Fruit fly (Drosophila melanogaster) whole organism, embryonic: ENCODE data around the gene Rpt4.

Experiments
- Abd-B ChIP-seq: fragments of 200-800 bp; sonication (Bioruptor generic); optimal IDR thresholded peaks from 2 replicates; lab custom pipeline; 2018; ENCODE audit warnings: missing biosample characterization, mild to moderate bottlenecking, missing genetic modification characterization, moderate library complexity
- Atf3 ChIP-seq: fragments of 200-800 bp; sonication (Bioruptor generic); optimal IDR thresholded peaks from 3 replicates; lab custom pipeline; 2016; ENCODE audit warnings: missing biosample characterization, missing genetic modification characterization
- CG10147 ChIP-seq: fragments of 200-800 bp; sonication (Bioruptor generic); optimal IDR thresholded peaks from 2 replicates; lab custom pipeline; 2019; ENCODE audit warnings: missing biosample characterization, mild to moderate bottlenecking, missing genetic modification characterization, moderate library complexity
- CG10209 ChIP-seq: fragments of 200-800 bp; sonication (Bioruptor generic); optimal IDR thresholded peaks from 3 replicates; lab custom pipeline; 2017; ENCODE audit warnings: missing biosample characterization, mild to moderate bottlenecking, missing genetic modification characterization, missing genetic modification reagents
- CG10431 ChIP-seq: fragments of 200-800 bp; sonication (Bioruptor generic); optimal IDR thresholded peaks from 3 replicates; lab custom pipeline; 2018; ENCODE audit warnings: missing biosample characterization, mild to moderate bottlenecking, missing genetic modification characterization
- CG10654 ChIP-seq: fragments of 200-800 bp; sonication (Bioruptor generic); optimal IDR thresholded peaks from 2 replicates; lab custom pipeline; 2016; ENCODE audit warnings: missing biosample characterization, missing genetic modification characterization
- CG12155 ChIP-seq: fragments of 200-800 bp; sonication (Bioruptor generic); optimal IDR thresholded peaks from 3 replicates; lab custom pipeline; 2016; ENCODE audit warnings: missing biosample characterization, missing genetic modification characterization
- CG12299 ChIP-seq: fragments of 200-800 bp; sonication (Bioruptor generic); optimal IDR thresholded peaks from 2 replicates; lab custom pipeline; 2018; ENCODE audit warnings: missing biosample characterization, mild to moderate bottlenecking, missing genetic modification characterization
- CG12942 ChIP-seq: fragments of 200-800 bp; sonication (Bioruptor generic); optimal IDR thresholded peaks from 3 replicates; lab custom pipeline; 2016; ENCODE audit warnings: missing biosample characterization, missing genetic modification characterization
- CG13296 ChIP-seq: fragments of 200-800 bp; sonication (Bioruptor generic); optimal IDR thresholded peaks from 3 replicates; lab custom pipeline; 2018; ENCODE audit warnings: missing biosample characterization, mild to moderate bottlenecking, missing genetic modification characterization
- CG14014 ChIP-seq: fragments of 200-800 bp; sonication (Bioruptor generic); IDR thresholded peaks from 2 replicates; pipeline ENCODE4 v1.3.6; 2022; ENCODE audit warnings: missing biosample characterization, missing genetic modification characterization
- CG15073 ChIP-seq: fragments of 200-800 bp; sonication (Bioruptor generic); optimal IDR thresholded peaks from 2 replicates; lab custom pipeline; 2016; ENCODE audit warnings: missing biosample characterization, missing genetic modification characterization
- CG15601 ChIP-seq: fragments of 200-800 bp; sonication (Bioruptor generic); optimal IDR thresholded peaks from 3 replicates; lab custom pipeline; 2019; ENCODE audit warnings: missing biosample characterization, mild to moderate bottlenecking, missing genetic modification characterization, moderate library complexity
- CG17359 ChIP-seq: fragments of 200-800 bp; sonication (Bioruptor generic); optimal IDR thresholded peaks from 3 replicates; lab custom pipeline; 2018; ENCODE audit warnings: missing biosample characterization, mild to moderate bottlenecking, missing genetic modification characterization, moderate library complexity
- CG17612 ChIP-seq: fragments of 200-800 bp; sonication (Bioruptor generic); IDR thresholded peaks from 2 replicates; pipeline ENCODE4 v1.3.6; 2022; ENCODE audit warnings: missing biosample characterization, missing genetic modification characterization
- CG17912 ChIP-seq: fragments of 200-800 bp; sonication (Bioruptor generic); optimal IDR thresholded peaks from 2 replicates; lab custom pipeline; 2018; ENCODE audit warnings: missing biosample characterization, mild to moderate bottlenecking, missing genetic modification characterization
- CG18011 ChIP-seq: fragments of 200-800 bp; sonication (Bioruptor generic); optimal IDR thresholded peaks from 2 replicates; lab custom pipeline; 2017; ENCODE audit warnings: missing biosample characterization, missing genetic modification characterization, mild to moderate bottlenecking, moderate library complexity, missing genotype
- CG3281 ChIP-seq: fragments of 200-800 bp; sonication (Bioruptor generic); optimal IDR thresholded peaks from 3 replicates; lab custom pipeline; 2017; ENCODE audit warnings: missing biosample characterization, mild to moderate bottlenecking, missing genetic modification characterization
- CG3726 ChIP-seq: fragments of 200-800 bp; sonication (Bioruptor generic); IDR thresholded peaks from 3 replicates; pipeline ENCODE4, ENCODE4 v1.3.6; 2022; ENCODE audit warnings: missing biosample characterization, missing genetic modification characterization
- CG4820 ChIP-seq: fragments of 200-800 bp; sonication (Bioruptor generic); optimal IDR thresholded peaks from 3 replicates; lab custom pipeline; 2016; ENCODE audit warnings: missing biosample characterization, missing genetic modification characterization
- CG6854 ChIP-seq: fragments of 200-800 bp; sonication (Bioruptor generic); optimal IDR thresholded peaks from 3 replicates; lab custom pipeline; 2017; ENCODE audit warnings: missing biosample characterization, mild to moderate bottlenecking, missing genetic modification characterization
- CG7271 ChIP-seq: fragments of 200-800 bp; sonication (Bioruptor generic); optimal IDR thresholded peaks from 2 replicates; lab custom pipeline; 2018; ENCODE audit warnings: missing biosample characterization, mild to moderate bottlenecking, missing genetic modification characterization, moderate library complexity
- CG7928 ChIP-seq: fragments of 200-800 bp; sonication (Bioruptor generic); optimal IDR thresholded peaks from 2 replicates; lab custom pipeline; 2017; ENCODE audit warnings: missing biosample characterization, mild to moderate bottlenecking, missing genetic modification characterization
- CG8281 ChIP-seq: fragments of 200-800 bp; sonication (Bioruptor generic); optimal IDR thresholded peaks from 2 replicates; lab custom pipeline; 2018; ENCODE audit warnings: missing biosample characterization, mild to moderate bottlenecking, missing genetic modification characterization, moderate library complexity
- CHES-1-like ChIP-seq: fragments of 200-800 bp; sonication (Bioruptor generic); optimal IDR thresholded peaks from 2 replicates; lab custom pipeline; 2016; ENCODE audit warnings: missing biosample characterization, missing genetic modification characterization
- Gug ChIP-seq: fragments of 200-800 bp; sonication (Bioruptor generic); IDR thresholded peaks from 4 replicates; pipeline ENCODE4 v1.3.6; 2022; ENCODE audit warnings: missing biosample characterization, missing genetic modification characterization
- H2.0 ChIP-seq: fragments of 200-800 bp; sonication (Bioruptor generic); IDR thresholded peaks from 2 replicates; pipeline ENCODE4 v1.3.6; 2022; ENCODE audit warnings: missing biosample characterization, missing genetic modification characterization
- HLH54F ChIP-seq: fragments of 200-800 bp; sonication (Bioruptor generic); optimal IDR thresholded peaks from 3 replicates; lab custom pipeline; 2016; ENCODE audit warnings: missing biosample characterization, missing genetic modification characterization
- Hmr ChIP-seq: fragments of 200-800 bp; sonication (Bioruptor generic); optimal IDR thresholded peaks from 3 replicates; lab custom pipeline; 2017; ENCODE audit warnings: mild to moderate bottlenecking, missing biosample characterization, missing genetic modification reagents, missing genetic modification characterization
- Hmx ChIP-seq: fragments of 200-800 bp; sonication (Bioruptor generic); optimal IDR thresholded peaks from 2 replicates; lab custom pipeline; 2016; ENCODE audit warnings: missing biosample characterization, missing genetic modification characterization
- Hr51 ChIP-seq, 2 experiments: fragments of 200-800 bp; sonication (Bioruptor generic); optimal IDR thresholded peaks; 2 replicates in 1 of 2; 3 replicates in 1 of 2; lab custom pipeline; 2016 to 2018; ENCODE audit warnings: missing biosample characterization in 2 of 2, missing genetic modification characterization in 2 of 2, mild to moderate bottlenecking in 1 of 2, moderate library complexity in 1 of 2
- Nf-YC ChIP-seq: fragments of 200-800 bp; optimal IDR thresholded peaks from 3 replicates; lab custom pipeline; 2019; ENCODE audit warnings: missing biosample characterization, mild to moderate bottlenecking, missing genetic modification characterization, moderate library complexity
- Oaz ChIP-seq: fragments of 200-800 bp; sonication (Bioruptor generic); IDR thresholded peaks from 2 replicates; pipeline ENCODE4 v1.3.6; 2022; ENCODE audit warnings: missing biosample characterization, missing genetic modification characterization
- Oli ChIP-seq: fragments of 200-800 bp; sonication (Bioruptor generic); optimal IDR thresholded peaks from 2 replicates; lab custom pipeline; 2018; ENCODE audit warnings: missing biosample characterization, mild to moderate bottlenecking, missing genetic modification characterization, moderate library complexity
- Sox102F ChIP-seq: fragments of 200-800 bp; sonication (Bioruptor generic); optimal IDR thresholded peaks from 2 replicates; lab custom pipeline; 2018; ENCODE audit warnings: missing biosample characterization, mild to moderate bottlenecking, missing genetic modification characterization, moderate library complexity
- TFAM ChIP-seq: fragments of 200-800 bp; sonication (Bioruptor generic); optimal IDR thresholded peaks from 2 replicates; lab custom pipeline; 2017; ENCODE audit warnings: missing biosample characterization, missing genetic modification characterization, inconsistent platforms
- ase ChIP-seq: fragments of 200-800 bp; sonication (Bioruptor generic); IDR thresholded peaks from 3 replicates; pipeline ENCODE4 v1.3.6; 2022; ENCODE audit warnings: missing biosample characterization, missing genetic modification characterization
- bowl ChIP-seq: fragments of 200-800 bp; sonication (Bioruptor generic); IDR thresholded peaks from 2 replicates; pipeline ENCODE4 v1.3.6; 2022; ENCODE audit warnings: missing biosample characterization, missing genetic modification characterization
- cg ChIP-seq: fragments of 200-800 bp; sonication (Bioruptor generic); optimal IDR thresholded peaks from 3 replicates; lab custom pipeline; 2019; ENCODE audit warnings: missing biosample characterization, mild to moderate bottlenecking, missing genetic modification characterization, moderate library complexity
- crol ChIP-seq: fragments of 200-800 bp; sonication (Bioruptor generic); IDR thresholded peaks from 2 replicates; pipeline ENCODE4 v1.3.6; 2022; ENCODE audit warnings: missing biosample characterization, missing genetic modification characterization
- fd64A ChIP-seq: fragments of 200-800 bp; sonication (Bioruptor generic); optimal IDR thresholded peaks from 3 replicates; lab custom pipeline; 2018; ENCODE audit warnings: missing biosample characterization, mild to moderate bottlenecking, missing genetic modification characterization
- hth ChIP-seq: fragments of >200 bp; optimal IDR thresholded peaks from 2 replicates; lab custom pipeline; 2017; ENCODE audit warnings: inconsistent platforms
- lola ChIP-seq, 3 experiments: fragments of >200 bp in 2 of 3; fragments of 200-800 bp in 1 of 3; sonication (Bioruptor generic) in 1 of 3; optimal IDR thresholded peaks; 2 replicates each; lab custom pipeline; 2017 to 2019; ENCODE audit warnings: missing biosample characterization in 3 of 3, missing genetic modification characterization in 3 of 3, mild to moderate bottlenecking in 1 of 3, moderate library complexity in 1 of 3
- nerfin-1 ChIP-seq: fragments of 200-800 bp; sonication (Bioruptor generic); optimal IDR thresholded peaks from 3 replicates; lab custom pipeline; 2019; ENCODE audit warnings: missing biosample characterization, mild to moderate bottlenecking, missing genetic modification characterization, moderate library complexity
- phol ChIP-seq: fragments of 200-800 bp; sonication (Bioruptor generic); optimal IDR thresholded peaks from 3 replicates; lab custom pipeline; 2018; ENCODE audit warnings: missing biosample characterization, mild to moderate bottlenecking, missing genetic modification characterization, moderate library complexity
- psq ChIP-seq: fragments of 200-800 bp; sonication (Bioruptor generic); optimal IDR thresholded peaks from 2 replicates; lab custom pipeline; 2017; ENCODE audit warnings: missing biosample characterization, missing genetic modification characterization
- sqz ChIP-seq: fragments of 200-800 bp; sonication (Bioruptor generic); optimal IDR thresholded peaks from 3 replicates; lab custom pipeline; 2018; ENCODE audit warnings: missing biosample characterization, mild to moderate bottlenecking, missing genetic modification characterization
- tap ChIP-seq: fragments of 200-800 bp; optimal IDR thresholded peaks from 3 replicates; lab custom pipeline; 2019; ENCODE audit warnings: missing biosample characterization, mild to moderate bottlenecking, missing genetic modification characterization, moderate library complexity
- trem ChIP-seq: fragments of 200-800 bp; optimal IDR thresholded peaks from 3 replicates; lab custom pipeline; 2019; ENCODE audit warnings: missing biosample characterization, mild to moderate bottlenecking, missing genetic modification characterization, moderate library complexity
- z ChIP-seq: fragments of 200-800 bp; sonication (Bioruptor generic); IDR thresholded peaks from 3 replicates; pipeline ENCODE4 v1.3.6; 2022; ENCODE audit warnings: missing biosample characterization, missing genetic modification characterization

The Rpt4 gene

DNA sequence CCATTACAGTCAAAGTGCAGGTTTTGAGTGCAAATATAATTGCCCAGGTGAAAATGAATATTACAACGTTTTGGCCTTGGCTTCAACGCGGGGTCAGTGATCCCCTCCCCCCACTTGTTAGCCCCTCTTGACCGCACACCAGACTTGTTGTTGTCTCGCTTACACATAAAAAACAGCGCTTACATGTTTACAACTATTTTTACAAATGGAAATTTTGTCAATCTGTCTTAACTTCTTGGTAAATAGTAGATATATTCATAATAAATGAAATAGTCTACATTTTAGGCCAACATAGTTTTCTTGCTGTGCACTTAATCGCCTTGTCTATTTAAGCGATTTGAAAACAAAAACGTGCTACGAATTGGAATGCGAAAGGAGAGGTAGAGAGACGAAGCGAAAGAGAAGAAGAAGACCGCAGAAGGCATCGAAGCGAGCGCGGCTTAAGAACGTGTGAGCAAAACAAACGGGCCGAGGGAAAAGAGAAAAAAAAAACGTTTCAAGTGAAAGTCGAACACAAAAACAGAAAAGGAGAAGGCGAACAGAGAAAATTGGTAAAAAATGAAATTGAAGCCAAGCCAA, 49.0 kb upstream of the Rpt4 start (continued):
- TF ChIP-seq CG15601 (tag; lab: Kevin White, UChicago) (peak; percentile 46), Hr51 (GFP tag; optimal IDR thresholded peaks at IDR 0.05; lab: Kevin White, UChicago) (peak in 1 of 2 experiments; percentile 53), CHES-1-like (GFP tag; lab: Kevin White, UChicago) (no peak), CG17359 (peak; percentile 78), crol (GFP tag; lab: Robert Waterston, UW) (peak; percentile 44), CG7928 (GFP tag; lab: Kevin White, UChicago) (no peak), Gug (GFP tag; lab: Robert Waterston, UW) (0 out of 4 replicates have a peak, but pooled peaks have one; percentile 17), CG3726 (GFP tag; lab: Robert Waterston, UW) (0 out of 3 replicates have a peak, but pooled peaks have one; percentile 37), CG10431 (GFP tag; lab: Kevin White, UChicago) (no peak), CG17912 (GFP tag; lab: Kevin White, UChicago) (no peak), CG8281 (no peak), nerfin-1 (tag; lab: Kevin White, UChicago) (no peak), Oaz (GFP tag; lab: Robert Waterston, UW) (no peak), HLH54F (GFP tag; lab: Kevin White, UChicago) (peak; percentile 47), CG13296 (GFP tag; lab: Kevin White, UChicago) (peak; percentile 4), CG6854 (no peak), CG14014 (GFP tag; lab: Robert Waterston, UW) (peak; percentile 48; the same call in 1 of the 2 replicates), fd64A (peak; percentile 27), Atf3 (GFP tag; lab: Kevin White, UChicago) (no peak), tap (tag; lab: Kevin White, UChicago) (peak; percentile 53), psq (GFP tag; lab: Kevin White, UChicago) (peak; percentile 93), phol (tag; lab: Kevin White, UChicago) (peak; percentile 57), bowl (GFP tag; lab: Robert Waterston, UW) (no peak), CG15073 (no peak), CG17612 (GFP tag; lab: Robert Waterston, UW) (no peak), Hmr (GFP tag; lab: Kevin White, UChicago) (peak; percentile 13), lola (GFP tag; optimal IDR thresholded peaks at IDR 0.05; lab: Kevin White, UChicago) (peak in 1 of 3 experiments; percentile 10), CG4820 (GFP tag; lab: Kevin White, UChicago) (peak; percentile 19), CG12942 (GFP tag; lab: Kevin White, UChicago) (peak; percentile 10), CG12299 (tag; lab: Kevin White, UChicago) (peak; percentile 23), CG10654 (no peak), H2.0 (GFP tag; lab: Robert Waterston, UW) (peak; percentile 59), sqz (no peak), CG12155 (GFP tag; lab: Kevin White, UChicago) (peak; percentile 19), Abd-B (GFP tag; lab: Kevin White, UChicago) (peak; percentile 49), Nf-YC (tag; lab: Kevin White, UChicago) (no peak), Oli (peak; percentile 30), TFAM (GFP tag; lab: Kevin White, UChicago) (no peak), Sox102F (GFP tag; lab: Kevin White, UChicago) (peak; percentile 72), z (no peak), hth (lab: Kevin White, UChicago) (no peak), ase (peak; percentile 59; the same call in 2 of the 3 replicates), cg (GFP tag; lab: Kevin White, UChicago) (no peak), CG10209 (GFP tag; lab: Kevin White, UChicago) (peak; percentile 34), CG3281 (peak; percentile 39), CG7271 (tag; lab: Kevin White, UChicago) (no peak), CG10147 (peak; percentile 16), Hmx (GFP tag; lab: Kevin White, UChicago) (peak; percentile 20), CG18011 (GFP tag; lab: Kevin White, UChicago) (no peak), trem (tag; lab: Kevin White, UChicago) (peak; percentile 21)
